Worm (Caenorhabditis elegans) whole organism, L2 larva: Measurements from ENCODE around the gene W09G12.6.

Source experiments
- aly-2 ChIP-seq: fragments of 150-350 bp; optimal IDR thresholded peaks from 2 replicates; lab custom pipeline; 2014; ENCODE audit warnings: missing biosample characterization, missing genetic modification characterization
- elt-1 ChIP-seq: fragments of 150-350 bp; optimal IDR thresholded peaks from 2 replicates; lab custom pipeline; 2014; ENCODE audit warnings: missing biosample characterization, missing genetic modification characterization
- lin-39 ChIP-seq: fragments of 150-350 bp; optimal IDR thresholded peaks from 2 replicates; lab custom pipeline; 2014; ENCODE audit warnings: missing biosample characterization, missing genetic modification reagents, missing genetic modification characterization
- mab-5 ChIP-seq: fragments of 150-350 bp; optimal IDR thresholded peaks from 2 replicates; lab custom pipeline; 2014; ENCODE audit warnings: missing biosample characterization, missing genetic modification characterization
- nhr-10 ChIP-seq: sonication (generic microtip); optimal IDR thresholded peaks from 2 replicates; lab custom pipeline; 2017; ENCODE audit warnings: missing biosample characterization, missing genetic modification characterization
- unc-55 ChIP-seq: fragments of 150-350 bp; sonication (generic microtip); optimal IDR thresholded peaks from 3 replicates; lab custom pipeline; 2014; ENCODE audit warnings: missing biosample characterization, missing genetic modification reagents, missing genetic modification characterization
- zag-1 ChIP-seq: fragments of 150-350 bp; optimal IDR thresholded peaks from 2 replicates; lab custom pipeline; 2014; ENCODE audit warnings: missing biosample characterization, missing genetic modification characterization
- ztf-11 ChIP-seq: sonication (generic microtip); optimal IDR thresholded peaks from 2 replicates; lab custom pipeline; 2017; ENCODE audit warnings: missing biosample characterization, missing genetic modification characterization

ce11 chrIV:1266138-1266537 is 34.4 kb downstream of the W09G12.6 start:
- TF ChIP-seq aly-2 (no peak), elt-1 (no peak), nhr-10 (tag; lab: Kevin White, UChicago) (no peak), unc-55 (GFP tag; lab: Kevin White, UChicago) (no peak), zag-1 (no peak), ztf-11 (tag; lab: Kevin White, UChicago) (no peak), lin-39 (tag; lab: Kevin White, UChicago) (no peak), mab-5 (tag; lab: Kevin White, UChicago) (no peak)
